Worm (Caenorhabditis elegans) whole organism, L3 larva: ENCODE measurements around the gene cat-4.

Experiments
- mdl-1 ChIP-seq: fragments of 150-350 bp; optimal IDR thresholded peaks from 2 replicates; lab custom pipeline; 2014; ENCODE audit warnings: missing biosample characterization, missing genetic modification characterization
- mml-1 ChIP-seq: fragments of 150-350 bp; sonication (generic microtip); optimal IDR thresholded peaks from 3 replicates; lab custom pipeline; 2014; ENCODE audit warnings: missing biosample characterization, missing genetic modification characterization
- nfya-1 ChIP-seq: sonication (generic microtip); optimal IDR thresholded peaks from 2 replicates; lab custom pipeline; 2017; ENCODE audit warnings: missing genetic modification characterization, mild to moderate bottlenecking, missing compliant biosample characterization, antibody characterized with exemption, moderate library complexity; ENCODE audit not compliant: insufficient read depth
- ztf-4 ChIP-seq: fragments of 150-350 bp; optimal IDR thresholded peaks from 2 replicates; lab custom pipeline; 2014; ENCODE audit warnings: missing biosample characterization, missing genetic modification characterization

ce11 chrV:10556362-10556761 lies 8.3 kb upstream of the cat-4 start:
- TF ChIP-seq nfya-1 (tag; lab: Kevin White, UChicago), result no peak
- TF ChIP-seq mml-1 (tag; lab: Kevin White, UChicago), result no peak
- no peak for TF ChIP-seq ztf-4 (tag; lab: Kevin White, UChicago)
- no peak for TF ChIP-seq mdl-1 (tag; lab: Kevin White, UChicago)
